Fruit fly (Drosophila melanogaster) whole organism, embryonic: ENCODE data around the gene Fum1.

Experiments used
- CG10321 ChIP-seq: fragments of 200-800 bp; sonication (Bioruptor generic); IDR thresholded peaks from 2 replicates; pipeline ENCODE4 v1.3.6; 2022; ENCODE audit warnings: missing biosample characterization, missing genetic modification characterization
- CG15696 ChIP-seq: fragments of 200-800 bp; sonication (Bioruptor generic); optimal IDR thresholded peaks from 2 replicates; lab custom pipeline; 2019; ENCODE audit warnings: missing biosample characterization, mild to moderate bottlenecking, missing genetic modification characterization, moderate library complexity
- CG18599 ChIP-seq: fragments of 200-800 bp; sonication (Bioruptor generic); optimal IDR thresholded peaks from 3 replicates; lab custom pipeline; 2017; ENCODE audit warnings: missing biosample characterization, missing genetic modification characterization, mild to moderate bottlenecking, moderate library complexity, missing genetic modification reagents
- CG2712 ChIP-seq: fragments of 200-800 bp; optimal IDR thresholded peaks from 3 replicates; lab custom pipeline; 2019; ENCODE audit warnings: missing biosample characterization, mild to moderate bottlenecking, missing genetic modification characterization, moderate library complexity
- CG30431 ChIP-seq: fragments of 200-800 bp; sonication (Bioruptor generic); optimal IDR thresholded peaks from 2 replicates; lab custom pipeline; 2017; ENCODE audit warnings: missing biosample characterization, missing genetic modification characterization
- CG3065 ChIP-seq: fragments of 200-800 bp; sonication (Bioruptor generic); optimal IDR thresholded peaks from 2 replicates; lab custom pipeline; 2016; ENCODE audit warnings: missing biosample characterization, missing genetic modification characterization
- CG33557 ChIP-seq: fragments of 200-800 bp; sonication (Bioruptor generic); optimal IDR thresholded peaks from 2 replicates; lab custom pipeline; 2019; ENCODE audit warnings: missing biosample characterization, mild to moderate bottlenecking, missing genetic modification characterization, moderate library complexity
- CG3838 ChIP-seq: fragments of 200-800 bp; sonication (Bioruptor generic); optimal IDR thresholded peaks from 3 replicates; lab custom pipeline; 2016; ENCODE audit warnings: missing biosample characterization, missing genetic modification characterization
- CG42726 ChIP-seq: fragments of 200-800 bp; sonication (Bioruptor generic); IDR thresholded peaks from 2 replicates; pipeline ENCODE4 v1.3.6; 2022; ENCODE audit warnings: missing biosample characterization, missing genetic modification characterization; ENCODE audit not compliant: partially characterized antibody
- CG5180 ChIP-seq: fragments of 200-800 bp; sonication (Bioruptor generic); optimal IDR thresholded peaks from 3 replicates; lab custom pipeline; 2017; ENCODE audit warnings: missing biosample characterization, missing genetic modification characterization, mild to moderate bottlenecking, moderate library complexity, missing genetic modification reagents
- CG8388 ChIP-seq: fragments of 200-800 bp; sonication (Bioruptor generic); optimal IDR thresholded peaks from 2 replicates; lab custom pipeline; 2019; ENCODE audit warnings: missing biosample characterization, mild to moderate bottlenecking, missing genetic modification characterization, moderate library complexity
- CG8765 ChIP-seq: fragments of 200-800 bp; sonication (Bioruptor generic); IDR thresholded peaks from 2 replicates; pipeline ENCODE4 v1.3.6; 2022; ENCODE audit warnings: missing biosample characterization, missing genetic modification characterization
- CG9817 ChIP-seq: fragments of 200-800 bp; sonication (Bioruptor generic); optimal IDR thresholded peaks from 2 replicates; lab custom pipeline; 2018; ENCODE audit warnings: missing biosample characterization, mild to moderate bottlenecking, missing genetic modification characterization, moderate library complexity
- CG9932 ChIP-seq: fragments of 200-800 bp; sonication (Bioruptor generic); IDR thresholded peaks from 2 replicates; pipeline ENCODE4 v1.3.6; 2022; ENCODE audit warnings: missing biosample characterization, missing genetic modification characterization
- Dek ChIP-seq: fragments of 200-800 bp; sonication (Bioruptor generic); optimal IDR thresholded peaks from 3 replicates; lab custom pipeline; 2019; ENCODE audit warnings: missing biosample characterization, mild to moderate bottlenecking, missing genetic modification characterization, moderate library complexity
- GATAe ChIP-seq: fragments of 200-800 bp; sonication (Bioruptor generic); conservative IDR thresholded peaks from 2 replicates; pipeline ENCODE4 v1.3.6; 2022; ENCODE audit warnings: missing biosample characterization, missing genetic modification characterization
- H15 ChIP-seq: fragments of 200-800 bp; sonication (Bioruptor generic); IDR thresholded peaks from 3 replicates; pipeline ENCODE4 v1.3.6; 2022; ENCODE audit warnings: missing biosample characterization, missing genetic modification characterization
- Med ChIP-seq: fragments of 200-800 bp; sonication (Bioruptor generic); peaks from one replicate; lab custom pipeline; 2016; ENCODE audit warnings: missing biosample characterization, missing genetic modification characterization, mild to moderate bottlenecking, inconsistent platforms, moderate library complexity
- NC2α ChIP-seq: fragments of 200-800 bp; sonication (Bioruptor generic); optimal IDR thresholded peaks from 2 replicates; lab custom pipeline; 2016; ENCODE audit warnings: missing biosample characterization, missing genetic modification characterization
- NC2β ChIP-seq: fragments of 200-800 bp; sonication (Bioruptor generic); optimal IDR thresholded peaks from 2 replicates; lab custom pipeline; 2016; ENCODE audit warnings: missing biosample characterization, missing genetic modification characterization
- Neu2 ChIP-seq: fragments of 200-800 bp; sonication (Bioruptor generic); optimal IDR thresholded peaks from 3 replicates; lab custom pipeline; 2016; ENCODE audit warnings: missing biosample characterization, missing genetic modification characterization, borderline replicate concordance
- Nf-YA ChIP-seq: fragments of 200-800 bp; sonication (Bioruptor generic); IDR thresholded peaks from 2 replicates; pipeline ENCODE4 v1.3.6; 2022; ENCODE audit warnings: missing biosample characterization, missing genetic modification characterization
- NfI ChIP-seq: fragments of 200-800 bp; sonication (Bioruptor generic); optimal IDR thresholded peaks from 3 replicates; lab custom pipeline; 2018; ENCODE audit warnings: missing biosample characterization, mild to moderate bottlenecking, missing genetic modification characterization, moderate library complexity
- Pdp1 ChIP-seq, 2 experiments: fragments of 200-800 bp; sonication (Bioruptor generic); optimal IDR thresholded peaks; 3 replicates each; lab custom pipeline; 2016; ENCODE audit warnings: missing biosample characterization in 2 of 2, missing genetic modification characterization in 2 of 2, mild to moderate bottlenecking in 1 of 2, moderate library complexity in 1 of 2
- Taf1 ChIP-seq: fragments of 200-800 bp; sonication (Bioruptor generic); IDR thresholded peaks from 2 replicates; pipeline ENCODE4 v1.3.6; 2022; ENCODE audit warnings: missing biosample characterization, missing genetic modification characterization
- Vsx1 ChIP-seq: fragments of 200-800 bp; sonication (Bioruptor generic); optimal IDR thresholded peaks from 2 replicates; lab custom pipeline; 2017; ENCODE audit warnings: missing biosample characterization, mild to moderate bottlenecking, missing genetic modification characterization, missing genetic modification reagents
- ap ChIP-seq: fragments of 200-800 bp; sonication (Bioruptor generic); IDR thresholded peaks from 2 replicates; pipeline ENCODE4 v1.3.6; 2022; ENCODE audit warnings: missing biosample characterization, missing genetic modification characterization
- ara ChIP-seq: fragments of 200-800 bp; sonication (Bioruptor generic); IDR thresholded peaks from 2 replicates; pipeline ENCODE4 v1.3.6; 2022; ENCODE audit warnings: missing biosample characterization, missing genetic modification characterization
- btn ChIP-seq: fragments of 200-800 bp; sonication (Bioruptor generic); optimal IDR thresholded peaks from 2 replicates; lab custom pipeline; 2016; ENCODE audit warnings: missing biosample characterization, missing genetic modification characterization
- cas ChIP-seq: fragments of 200-800 bp; sonication (Bioruptor generic); IDR thresholded peaks from 2 replicates; pipeline ENCODE4 v1.3.6; 2022; ENCODE audit warnings: missing biosample characterization, missing genetic modification characterization
- caup ChIP-seq: fragments of 200-800 bp; sonication (Bioruptor generic); optimal IDR thresholded peaks from 3 replicates; lab custom pipeline; 2017; ENCODE audit warnings: missing biosample characterization, mild to moderate bottlenecking, missing genetic modification characterization, moderate library complexity; ENCODE audit not compliant: severe bottlenecking
- crc ChIP-seq: fragments of 200-800 bp; sonication (Bioruptor generic); optimal IDR thresholded peaks from 2 replicates; lab custom pipeline; 2016; ENCODE audit warnings: missing biosample characterization, missing genetic modification characterization
- dmrt11E ChIP-seq: fragments of 200-800 bp; sonication (Bioruptor generic); optimal IDR thresholded peaks from 3 replicates; lab custom pipeline; 2018; ENCODE audit warnings: missing biosample characterization, mild to moderate bottlenecking, missing genetic modification characterization, moderate library complexity
- dmrt99B ChIP-seq: fragments of 200-800 bp; sonication (Bioruptor generic); optimal IDR thresholded peaks from 2 replicates; lab custom pipeline; 2018; ENCODE audit warnings: missing biosample characterization, mild to moderate bottlenecking, missing genetic modification characterization, moderate library complexity
- emc ChIP-seq: fragments of 200-800 bp; sonication (Bioruptor generic); optimal IDR thresholded peaks from 2 replicates; lab custom pipeline; 2016; ENCODE audit warnings: missing biosample characterization, missing genetic modification characterization
- ems ChIP-seq: fragments of 200-800 bp; sonication (Bioruptor generic); optimal IDR thresholded peaks from 3 replicates; lab custom pipeline; 2016; ENCODE audit warnings: missing biosample characterization, missing genetic modification characterization
- gfzf ChIP-seq: fragments of 200-800 bp; sonication (Bioruptor generic); optimal IDR thresholded peaks from 2 replicates; lab custom pipeline; 2016; ENCODE audit warnings: missing biosample characterization, mild to moderate bottlenecking, missing genetic modification characterization, moderate library complexity
- ham ChIP-seq: fragments of 200-800 bp; sonication (Bioruptor generic); IDR thresholded peaks from 2 replicates; pipeline ENCODE4 v1.3.6; 2022; ENCODE audit warnings: missing biosample characterization, missing genetic modification characterization
- lbe ChIP-seq: fragments of 200-800 bp; sonication (Bioruptor generic); optimal IDR thresholded peaks from 2 replicates; lab custom pipeline; 2016; ENCODE audit warnings: missing biosample characterization, mild to moderate bottlenecking, missing genetic modification characterization
- lilli ChIP-seq: fragments of 200-800 bp; sonication (Bioruptor generic); optimal IDR thresholded peaks from 3 replicates; lab custom pipeline; 2016; ENCODE audit warnings: missing biosample characterization, missing genetic modification characterization
- mam ChIP-seq: fragments of 200-800 bp; sonication (Bioruptor generic); optimal IDR thresholded peaks from 3 replicates; lab custom pipeline; 2016; ENCODE audit warnings: missing biosample characterization, missing genetic modification characterization
- peb ChIP-seq: fragments of 200-800 bp; sonication (Bioruptor generic); IDR thresholded peaks from 2 replicates; pipeline ENCODE4 v1.3.6; 2022; ENCODE audit warnings: missing biosample characterization, missing genetic modification characterization
- pfk ChIP-seq: fragments of 200-800 bp; sonication (Bioruptor generic); optimal IDR thresholded peaks from 2 replicates; lab custom pipeline; 2018; ENCODE audit warnings: missing biosample characterization, mild to moderate bottlenecking, missing genetic modification characterization, moderate library complexity
- repo ChIP-seq: fragments of 200-800 bp; sonication (Bioruptor generic); optimal IDR thresholded peaks from 2 replicates; lab custom pipeline; 2016; ENCODE audit warnings: missing biosample characterization, missing genetic modification characterization
- sens ChIP-seq: fragments of 200-800 bp; sonication (Bioruptor generic); peaks from one replicate; lab custom pipeline; 2016; ENCODE audit warnings: missing biosample characterization, missing genetic modification characterization
- sens-2 ChIP-seq: fragments of 200-800 bp; sonication (Bioruptor generic); IDR thresholded peaks from 2 replicates; pipeline ENCODE4 v1.3.6; 2022; ENCODE audit warnings: missing biosample characterization, missing genetic modification characterization
- slbo ChIP-seq: fragments of 200-800 bp; sonication (Bioruptor generic); IDR thresholded peaks from 2 replicates; pipeline ENCODE4 v1.3.6; 2022; ENCODE audit warnings: missing biosample characterization, missing genetic modification characterization
- ttk ChIP-seq: fragments of 200-800 bp; sonication (Bioruptor generic); IDR thresholded peaks from 2 replicates; pipeline ENCODE4 v2.1.2; 2022; ENCODE audit warnings: missing biosample characterization, missing genetic modification characterization
- tup ChIP-seq: fragments of 200-800 bp; sonication (Bioruptor generic); optimal IDR thresholded peaks from 2 replicates; lab custom pipeline; 2016; ENCODE audit warnings: missing biosample characterization, mild to moderate bottlenecking, missing genetic modification characterization, moderate library complexity

Fum1 gene

dm6 chrX:6646846-6647245 is 31.4 kb upstream of the Fum1 start:
- TF ChIP-seq Med, result peak; percentile 22
- no peak for TF ChIP-seq caup (GFP tag; lab: Kevin White, UChicago)
- no peak for TF ChIP-seq NfI
- TF ChIP-seq CG10321 (GFP tag; lab: Robert Waterston, UW), result no peak
- TF ChIP-seq CG3838 (GFP tag; lab: Kevin White, UChicago), result no peak
- TF ChIP-seq H15 (GFP tag; lab: Robert Waterston, UW), result no peak
- no peak for TF ChIP-seq lbe (GFP tag; lab: Kevin White, UChicago)
- no peak for TF ChIP-seq Taf1 (GFP tag; lab: Robert Waterston, UW)
- TF ChIP-seq Pdp1 (GFP tag; optimal IDR thresholded peaks at IDR 0.05; lab: Kevin White, UChicago), result no peak
- TF ChIP-seq ap (GFP tag; lab: Robert Waterston, UW), result no peak
- no peak for TF ChIP-seq Dek (tag; lab: Kevin White, UChicago)
- TF ChIP-seq CG5180, result no peak
- TF ChIP-seq ems (GFP tag; lab: Kevin White, UChicago), result no peak
- peak; percentile 53 for TF ChIP-seq sens (GFP tag; lab: Kevin White, UChicago)
- TF ChIP-seq dmrt99B (tag; lab: Kevin White, UChicago), result no peak
- no peak for TF ChIP-seq CG15696

- TF ChIP-seq CG5180 (peak; percentile 76), lilli (peak; percentile 12), peb (no peak), repo (peak; percentile 35), CG9817 (tag; lab: Kevin White, UChicago) (peak; percentile 64), NC2β (peak; percentile 85), CG3065 (GFP tag; lab: Kevin White, UChicago) (peak; percentile 5), GATAe (GFP tag; lab: Robert Waterston, UW) (no peak), dmrt11E (peak; percentile 52), ham (no peak), emc (GFP tag; lab: Kevin White, UChicago) (peak; percentile 41), btn (peak; percentile 10), NC2α (GFP tag; lab: Kevin White, UChicago) (no peak), CG42726 (GFP tag; lab: Robert Waterston, UW) (peak; percentile 83), CG2712 (tag; lab: Kevin White, UChicago) (peak; percentile 63), gfzf (GFP tag; lab: Kevin White, UChicago) (peak; percentile 83), pfk (GFP tag; lab: Kevin White, UChicago) (peak; percentile 66), Neu2 (GFP tag; lab: Kevin White, UChicago) (no peak), ttk (0 out of 2 replicates have a peak, but pooled peaks have one; percentile 49), CG18599 (GFP tag; lab: Kevin White, UChicago) (peak; percentile 83), CG10321 (GFP tag; lab: Robert Waterston, UW) (peak; percentile 39; the same call in 1 of the 2 replicates), CG8765 (GFP tag; lab: Robert Waterston, UW) (no peak), sens-2 (GFP tag; lab: Robert Waterston, UW) (no peak), mam (peak; percentile 31), CG33557 (GFP tag; lab: Kevin White, UChicago) (peak; percentile 77), CG9932 (GFP tag; lab: Robert Waterston, UW) (peak; percentile 59), Vsx1 (GFP tag; lab: Kevin White, UChicago) (peak; percentile 78), cas (no peak), Nf-YA (GFP tag; lab: Robert Waterston, UW) (no peak), crc (GFP tag; lab: Kevin White, UChicago) (no peak), CG8388 (GFP tag; lab: Kevin White, UChicago) (peak; percentile 61), CG30431 (peak; percentile 42), ara (GFP tag; lab: Robert Waterston, UW) (peak; percentile 42; the same call in 1 of the 2 replicates), tup (GFP tag; lab: Kevin White, UChicago) (peak; percentile 17), slbo (GFP tag; lab: Robert Waterston, UW) (peak; percentile 39; the same call in 1 of the 2 replicates)
These were observed 23.9 kb upstream of the Fum1 start, which contains the start of the genes CG3226 and Cdc7 for dm6 chrX:6654198-6654831. TSS of gene CG3226 (minus strand) at chrX:6654248. TSS of gene Cdc7 (plus strand) at chrX:6654541.
